Worm (Caenorhabditis elegans): Measurements from ENCODE around the gene sar-1.
A peak's percentile ranks its signal among the peaks of the same experiment; 100 is the strongest.

sar-1 gene

ce11 chrIV:4557731-4558130, 44.6 kb upstream of the sar-1 start (continued):
- TF ChIP-seq mcd-1 (GFP tag; IDR thresholded peaks at IDR 0.05), result no peak
- no peak for TF ChIP-seq C17E4.6 (GFP tag; IDR thresholded peaks at IDR 0.05)
- no peak for TF ChIP-seq die-1 (tag; optimal IDR thresholded peaks at IDR 0.05)
- no peak for TF ChIP-seq mxl-1 (tag; optimal IDR thresholded peaks at IDR 0.05)
- no peak for TF ChIP-seq ztf-26 (tag; optimal IDR thresholded peaks at IDR 0.05)
- no peak for TF ChIP-seq cebp-1 (GFP tag; IDR thresholded peaks at IDR 0.05)
- TF ChIP-seq cebp-1 (tag; optimal IDR thresholded peaks at IDR 0.05), result peak; percentile 44
- TF ChIP-seq repo-1 (tag; optimal IDR thresholded peaks at IDR 0.05), result no peak
- no peak for TF ChIP-seq sptf-2 (GFP tag; optimal IDR thresholded peaks at IDR 0.05)
- TF ChIP-seq atf-7 (tag; optimal IDR thresholded peaks at IDR 0.05), result no peak
- no peak for TF ChIP-seq fkh-3 (tag; optimal IDR thresholded peaks at IDR 0.05)
- TF ChIP-seq unc-130 (GFP tag; optimal IDR thresholded peaks at IDR 0.05), result no peak
- no peak for TF ChIP-seq T26A5.8 (tag; optimal IDR thresholded peaks at IDR 0.05)
- TF ChIP-seq madf-3 (GFP tag; IDR thresholded peaks at IDR 0.05), result no peak
- no peak for TF ChIP-seq T07F8.4 (tag; optimal IDR thresholded peaks at IDR 0.05)
- no peak for TF ChIP-seq C06A6.2 (GFP tag; conservative IDR thresholded peaks at IDR 0.05)
- no peak for TF ChIP-seq madf-8 (GFP tag; conservative IDR thresholded peaks at IDR 0.05)
- no peak for TF ChIP-seq unc-62 (GFP tag; optimal IDR thresholded peaks at IDR 0.05)
- no peak for TF ChIP-seq Y53G8AR.9 (GFP tag; conservative IDR thresholded peaks at IDR 0.05)
- TF ChIP-seq B0336.3 (GFP tag; IDR thresholded peaks at IDR 0.05), result peak; percentile 35; the same call in 1 of the 2 replicates
- no peak for TF ChIP-seq ccch-3 (GFP tag; optimal IDR thresholded peaks at IDR 0.05)
- no peak for TF ChIP-seq snpc-1.3 (tag; optimal IDR thresholded peaks at IDR 0.05; ENCODE audit: insufficient read depth)
- no peak for TF ChIP-seq nhr-120 (GFP tag; IDR thresholded peaks at IDR 0.05)
- TF ChIP-seq nhr-80 (tag; optimal IDR thresholded peaks at IDR 0.05), result peak; percentile 93
- TF ChIP-seq nfya-1 (tag; optimal IDR thresholded peaks at IDR 0.05; ENCODE audit: borderline replicate concordance, insufficient read depth), result no peak
- TF ChIP-seq rpc-1 (optimal IDR thresholded peaks at IDR 0.05), result no peak
- no peak for TF ChIP-seq rpc-1 (tag; optimal IDR thresholded peaks at IDR 0.05)
- no peak for TF ChIP-seq F52B5.7 (tag; optimal IDR thresholded peaks at IDR 0.05)
- no peak for TF ChIP-seq ztf-18 (tag; optimal IDR thresholded peaks at IDR 0.05)
- no peak for TF ChIP-seq nhr-179 (tag; optimal IDR thresholded peaks at IDR 0.05)
- TF ChIP-seq ztf-6 (GFP tag; IDR thresholded peaks at IDR 0.05), result no peak
- TF ChIP-seq hmg-1.2 (GFP tag; IDR thresholded peaks at IDR 0.05), result no peak
- TF ChIP-seq lin-40 (tag; optimal IDR thresholded peaks at IDR 0.05), result no peak
- TF ChIP-seq nfyb-1 (GFP tag; IDR thresholded peaks at IDR 0.05), result no peak
- no peak for TF ChIP-seq mes-4 (tag; optimal IDR thresholded peaks at IDR 0.05)

ce11 chrIV:4557130-4557529, 44.0 kb upstream of the sar-1 start:
- TF ChIP-seq Y56A3A.18 (GFP tag; IDR thresholded peaks at IDR 0.05) (no peak), sptf-2 (GFP tag; optimal IDR thresholded peaks at IDR 0.05) (no peak), hlh-26 (GFP tag; conservative IDR thresholded peaks at IDR 0.05) (no peak), K11D2.4 (GFP tag; IDR thresholded peaks at IDR 0.05) (no peak), snpc-1.1 (tag; optimal IDR thresholded peaks at IDR 0.05; ENCODE audit: insufficient read depth) (no peak)

- TF ChIP-seq K11D2.4 (GFP tag; IDR thresholded peaks at IDR 0.05) (no peak), sdz-38 (tag; optimal IDR thresholded peaks at IDR 0.05) (no peak), die-1 (tag; optimal IDR thresholded peaks at IDR 0.05) (no peak), cebp-1 (GFP tag; IDR thresholded peaks at IDR 0.05) (no peak), cebp-1 (tag; optimal IDR thresholded peaks at IDR 0.05) (peak; percentile 67), egl-44 (GFP tag; IDR thresholded peaks at IDR 0.05) (no peak)
Observed at ce11 chrIV:4551562-4551961, 38.4 kb upstream of the sar-1 start.
